Fruit fly (Drosophila melanogaster) whole organism: ENCODE results near the gene Ypel.

Source experiments
- CG8478 ChIP-seq: fragments of >200 bp; optimal IDR thresholded peaks from 2 replicates; lab custom pipeline; 2018; ENCODE audit warnings: inconsistent platforms
- Dll ChIP-seq: fragments of >200 bp; optimal IDR thresholded peaks from 2 replicates; lab custom pipeline; 2017
- pan ChIP-seq: fragments of >200 bp; optimal IDR thresholded peaks from 2 replicates; lab custom pipeline; 2017
- psq ChIP-seq: fragments of >200 bp; optimal IDR thresholded peaks from 2 replicates; lab custom pipeline; 2017
- usp ChIP-seq: fragments of >200 bp; optimal IDR thresholded peaks from 2 replicates; lab custom pipeline; 2017; ENCODE audit warnings: missing biosample characterization, missing genetic modification characterization, mixed read lengths

- TF ChIP-seq Dll (lab: Kevin White, UChicago) (no peak), psq (no peak), CG8478 (lab: Kevin White, UChicago) (no peak), pan (lab: Kevin White, UChicago) (no peak), usp (GFP tag; lab: Kevin White, UChicago) (no peak)
Observed at dm6 chrX:10212118-10212517, at the start of gene Ypel.
